Fruit fly (Drosophila melanogaster): ENCODE results near the gene Hipk.

The Hipk gene

DNA sequence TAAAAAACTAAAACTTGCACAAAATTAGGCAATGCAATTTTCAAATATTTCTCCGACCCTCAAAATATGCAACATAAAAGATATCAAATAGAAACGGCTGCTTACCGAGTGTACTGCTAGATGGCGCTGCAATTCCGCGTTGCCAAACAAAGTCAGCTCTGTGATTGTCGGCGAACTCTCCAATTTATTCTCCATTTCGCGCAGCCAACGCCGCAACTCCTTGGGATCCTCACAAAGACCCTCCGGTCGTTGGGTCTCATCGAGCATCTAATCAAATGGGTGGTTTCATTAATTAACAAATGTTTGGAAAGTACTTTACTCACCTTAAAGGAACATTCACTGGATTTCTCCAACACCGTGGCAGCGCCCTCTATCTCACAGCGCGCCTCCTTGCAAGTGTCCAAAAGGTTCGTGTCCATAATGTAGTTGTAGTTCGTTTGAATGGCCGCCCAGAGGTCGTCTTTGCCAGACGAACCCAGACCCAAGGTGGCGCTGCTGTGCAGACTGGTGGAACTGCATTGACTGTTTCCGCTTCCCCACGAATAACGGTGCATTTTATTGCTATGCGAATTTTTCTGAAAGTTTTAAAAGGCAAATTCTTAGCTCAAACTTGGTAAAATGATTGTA lies 37.0 kb upstream of the Hipk start (continued):
- TF ChIP-seq MTF-1 (GFP tag; optimal IDR thresholded peaks at IDR 0.05; ENCODE audit: borderline replicate concordance) (peak; percentile 88), CG2202 (tag; optimal IDR thresholded peaks at IDR 0.05) (no peak), Atf-2 (GFP tag; optimal IDR thresholded peaks at IDR 0.05) (peak; percentile 87), HHEX (GFP tag; optimal IDR thresholded peaks at IDR 0.05) (peak; percentile 11), nmo (GFP tag; optimal IDR thresholded peaks at IDR 0.05) (peak; percentile 71), CG12769 (tag; optimal IDR thresholded peaks at IDR 0.05) (peak; percentile 68), CG15073 (GFP tag; optimal IDR thresholded peaks at IDR 0.05) (peak; percentile 42), CG17328 (GFP tag; IDR thresholded peaks at IDR 0.05) (peak; percentile 72), mam (GFP tag; optimal IDR thresholded peaks at IDR 0.05) (peak; percentile 66), aop (GFP tag; IDR thresholded peaks at IDR 0.05) (no peak), NC2α (GFP tag; optimal IDR thresholded peaks at IDR 0.05) (peak; percentile 50), slbo (GFP tag; IDR thresholded peaks at IDR 0.05) (peak; percentile 92), Hand (GFP tag; optimal IDR thresholded peaks at IDR 0.05) (no peak), gcm2 (GFP tag; optimal IDR thresholded peaks at IDR 0.05) (peak; percentile 59), tll (GFP tag; optimal IDR thresholded peaks at IDR 0.05) (peak; percentile 22 to 58), gsb-n (tag; optimal IDR thresholded peaks at IDR 0.05) (peak; percentile 11), CG6791 (GFP tag; IDR thresholded peaks at IDR 0.05; ENCODE audit: partially characterized antibody) (peak; percentile 35; the same call in 1 of the 3 replicates), Mrtf (GFP tag; IDR thresholded peaks at IDR 0.05) (peak; percentile 81), CG12659 (GFP tag; optimal IDR thresholded peaks at IDR 0.05) (peak; percentile 64), jigr1 (GFP tag; IDR thresholded peaks at IDR 0.05) (no peak), Nf-YA (GFP tag; IDR thresholded peaks at IDR 0.05) (no peak), CG7987 (GFP tag; optimal IDR thresholded peaks at IDR 0.05) (peak; percentile 79), Lhr (GFP tag; optimal IDR thresholded peaks at IDR 0.05) (peak; percentile 91), Sox102F (GFP tag; optimal IDR thresholded peaks at IDR 0.05) (peak; percentile 76), Kr (GFP tag; optimal IDR thresholded peaks at IDR 0.05) (no peak), CG3281 (GFP tag; optimal IDR thresholded peaks at IDR 0.05) (peak; percentile 26), trh (GFP tag; optimal IDR thresholded peaks at IDR 0.05) (peak; percentile 31), nerfin-1 (tag; optimal IDR thresholded peaks at IDR 0.05) (no peak), scrt (GFP tag; optimal IDR thresholded peaks at IDR 0.05) (peak; percentile 7), Lim3 (GFP tag; IDR thresholded peaks at IDR 0.05) (no peak), NK7.1 (GFP tag; optimal IDR thresholded peaks at IDR 0.05) (peak; percentile 35), CG2129 (GFP tag; IDR thresholded peaks at IDR 0.05; ENCODE audit: partially characterized antibody) (no peak), dpn (GFP tag; optimal IDR thresholded peaks at IDR 0.05) (peak; percentile 80 to 81), mirr (GFP tag; optimal IDR thresholded peaks at IDR 0.05) (peak; percentile 44), CG10543 (GFP tag; optimal IDR thresholded peaks at IDR 0.05) (peak; percentile 60), CG12219 (GFP tag; optimal IDR thresholded peaks at IDR 0.05) (peak; percentile 43), CG11696 (GFP tag; IDR thresholded peaks at IDR 0.05) (peak; percentile 49; the same call in 1 of the 2 replicates), maf-S (GFP tag; optimal IDR thresholded peaks at IDR 0.05) (peak; percentile 72), CG4328 (GFP tag; optimal IDR thresholded peaks at IDR 0.05) (peak; percentile 36), CG2889 (GFP tag; IDR thresholded peaks at IDR 0.05) (no peak), Adf1 (GFP tag; IDR thresholded peaks at IDR 0.05) (no peak), row (GFP tag; IDR thresholded peaks at IDR 0.05) (peak; percentile 36; the same call in 1 of the 3 replicates), Dip2 (GFP tag; IDR thresholded peaks at IDR 0.05) (peak; percentile 98), B-H1 (GFP tag; IDR thresholded peaks at IDR 0.05) (peak; percentile 55; the same call in 2 of the 3 replicates), CG4424 (GFP tag; optimal IDR thresholded peaks at IDR 0.05) (peak; percentile 62), CG9876 (GFP tag; optimal IDR thresholded peaks at IDR 0.05) (peak; percentile 92), E2f1 (GFP tag; IDR thresholded peaks at IDR 0.05) (peak; percentile 70; the same call in 1 of the 2 replicates), onecut (GFP tag; IDR thresholded peaks at IDR 0.05) (peak; percentile 84), Myb (GFP tag; optimal IDR thresholded peaks at IDR 0.05) (peak; percentile 74), al (GFP tag; IDR thresholded peaks at IDR 0.05) (peak; percentile 51)

Data from whole organism, embryonic.